Fruit fly (Drosophila melanogaster) whole organism, embryonic: ENCODE measurements around the gene mio.

Source experiments
- Atf-2 ChIP-seq: fragments of 200-800 bp; sonication (Bioruptor generic); optimal IDR thresholded peaks from 2 replicates; lab custom pipeline; 2016; ENCODE audit warnings: missing biosample characterization, missing genetic modification characterization
- CG11456 ChIP-seq: fragments of 200-800 bp; sonication (Bioruptor generic); IDR thresholded peaks from 3 replicates; pipeline ENCODE4 v1.3.6; 2022; ENCODE audit warnings: missing biosample characterization, missing genetic modification characterization
- CG14667 ChIP-seq: fragments of 200-800 bp; sonication (Bioruptor generic); IDR thresholded peaks from 2 replicates; pipeline ENCODE4 v1.3.6; 2022; ENCODE audit warnings: missing biosample characterization, missing genetic modification characterization
- CG14860 ChIP-seq: fragments of 200-800 bp; sonication (Bioruptor generic); IDR thresholded peaks from 3 replicates; pipeline ENCODE4 v1.3.6; 2022; ENCODE audit warnings: missing biosample characterization, missing genetic modification characterization; ENCODE audit not compliant: partially characterized antibody
- CG15514 ChIP-seq: fragments of 200-800 bp; sonication (Bioruptor generic); optimal IDR thresholded peaks from 3 replicates; lab custom pipeline; 2017; ENCODE audit warnings: missing biosample characterization, missing genetic modification characterization, mild to moderate bottlenecking, moderate library complexity, missing genetic modification reagents
- CG1603 ChIP-seq: fragments of 200-800 bp; sonication (Bioruptor generic); optimal IDR thresholded peaks from 2 replicates; lab custom pipeline; 2019; ENCODE audit warnings: missing biosample characterization, mild to moderate bottlenecking, missing genetic modification characterization, moderate library complexity
- CG2678 ChIP-seq: fragments of 200-800 bp; sonication (Bioruptor generic); optimal IDR thresholded peaks from 3 replicates; lab custom pipeline; 2019; ENCODE audit warnings: missing biosample characterization, mild to moderate bottlenecking, missing genetic modification characterization, moderate library complexity
- CG3281 ChIP-seq: fragments of 200-800 bp; sonication (Bioruptor generic); optimal IDR thresholded peaks from 3 replicates; lab custom pipeline; 2017; ENCODE audit warnings: missing biosample characterization, mild to moderate bottlenecking, missing genetic modification characterization
- CG3407 ChIP-seq: fragments of 200-800 bp; sonication (Bioruptor generic); optimal IDR thresholded peaks from 2 replicates; lab custom pipeline; 2018; ENCODE audit warnings: missing biosample characterization, mild to moderate bottlenecking, missing genetic modification characterization
- CG34376 ChIP-seq: fragments of 200-800 bp; sonication (Bioruptor generic); optimal IDR thresholded peaks from 2 replicates; lab custom pipeline; 2018; ENCODE audit warnings: missing biosample characterization, mild to moderate bottlenecking, missing genetic modification characterization
- CG6272 ChIP-seq: fragments of 200-800 bp; sonication (Bioruptor generic); IDR thresholded peaks from 2 replicates; pipeline ENCODE4 v1.3.6; 2022; ENCODE audit warnings: missing biosample characterization, missing genetic modification characterization
- CG6683 ChIP-seq: fragments of 200-800 bp; sonication (Bioruptor generic); optimal IDR thresholded peaks from 2 replicates; lab custom pipeline; 2017; ENCODE audit warnings: missing biosample characterization, mild to moderate bottlenecking, missing genetic modification characterization, missing genetic modification reagents
- Drgx ChIP-seq: fragments of 200-800 bp; sonication (Bioruptor generic); IDR thresholded peaks from 2 replicates; pipeline ENCODE4 v1.3.6; 2022; ENCODE audit warnings: missing biosample characterization, missing genetic modification characterization
- HmgZ ChIP-seq: fragments of 200-800 bp; sonication (Bioruptor generic); optimal IDR thresholded peaks from 2 replicates; lab custom pipeline; 2018; ENCODE audit warnings: missing biosample characterization, mild to moderate bottlenecking, missing genetic modification characterization
- Jarid2 ChIP-seq: fragments of 200-800 bp; sonication (Bioruptor generic); optimal IDR thresholded peaks from 3 replicates; lab custom pipeline; 2017; ENCODE audit warnings: mild to moderate bottlenecking, missing biosample characterization, missing genetic modification reagents, missing genetic modification characterization
- Kr ChIP-seq: fragments of 200-800 bp; sonication (Bioruptor generic); optimal IDR thresholded peaks from 2 replicates; lab custom pipeline; 2017; ENCODE audit warnings: missing biosample characterization, mild to moderate bottlenecking, missing genetic modification characterization
- MBD-R2 ChIP-seq: fragments of 200-800 bp; sonication (Bioruptor generic); IDR thresholded peaks from 2 replicates; pipeline ENCODE4 v1.3.6; 2022; ENCODE audit warnings: missing biosample characterization, missing genetic modification characterization
- Mad ChIP-seq: fragments of 200-800 bp; sonication (Bioruptor generic); optimal IDR thresholded peaks from 2 replicates; lab custom pipeline; 2016; ENCODE audit warnings: missing biosample characterization, missing genetic modification characterization
- Sox100B ChIP-seq: fragments of 200-800 bp; sonication (Bioruptor generic); optimal IDR thresholded peaks from 3 replicates; lab custom pipeline; 2018; ENCODE audit warnings: missing biosample characterization, mild to moderate bottlenecking, missing genetic modification characterization
- Stat92E ChIP-seq, 3 experiments: fragments of >200 bp in 2 of 3; fragments of 200-800 bp in 1 of 3; sonication (Bioruptor generic) in 1 of 3; optimal IDR thresholded peaks; 2 replicates each; lab custom pipeline; 2017 to 2019; ENCODE audit warnings: missing biosample characterization in 3 of 3, missing genetic modification characterization in 3 of 3, mild to moderate bottlenecking in 1 of 3, moderate library complexity in 1 of 3
- az2 ChIP-seq: fragments of 200-800 bp; sonication (Bioruptor generic); optimal IDR thresholded peaks from 3 replicates; lab custom pipeline; 2016; ENCODE audit warnings: missing biosample characterization, missing genetic modification characterization
- bab2 ChIP-seq: fragments of 200-800 bp; sonication (Bioruptor generic); optimal IDR thresholded peaks from 2 replicates; lab custom pipeline; 2016; ENCODE audit warnings: missing biosample characterization, missing genetic modification characterization
- br ChIP-seq: fragments of >200 bp; optimal IDR thresholded peaks from 2 replicates; lab custom pipeline; 2017
- bsh ChIP-seq, 2 experiments: fragments of 200-800 bp; sonication (Bioruptor generic); optimal IDR thresholded peaks; 2 replicates each; lab custom pipeline; 2017 to 2018; ENCODE audit warnings: mild to moderate bottlenecking in 2 of 2, missing biosample characterization in 2 of 2, missing genetic modification characterization in 2 of 2, moderate library complexity in 1 of 2
- cato ChIP-seq: fragments of 200-800 bp; sonication (Bioruptor generic); optimal IDR thresholded peaks from 2 replicates; lab custom pipeline; 2016; ENCODE audit warnings: missing biosample characterization, missing genetic modification characterization, borderline replicate concordance
- crc ChIP-seq: fragments of 200-800 bp; sonication (Bioruptor generic); optimal IDR thresholded peaks from 2 replicates; lab custom pipeline; 2016; ENCODE audit warnings: missing biosample characterization, missing genetic modification characterization
- dan ChIP-seq: fragments of 200-800 bp; sonication (Bioruptor generic); IDR thresholded peaks from 2 replicates; pipeline ENCODE4 v1.3.6; 2022; ENCODE audit warnings: missing biosample characterization, missing genetic modification characterization
- dpn ChIP-seq, 2 experiments: fragments of 200-800 bp; sonication (Bioruptor generic); optimal IDR thresholded peaks; 3 replicates each; lab custom pipeline; 2016; ENCODE audit warnings: missing biosample characterization in 2 of 2, missing genetic modification characterization in 2 of 2
- fru ChIP-seq: fragments of >200 bp; optimal IDR thresholded peaks from 2 replicates; lab custom pipeline; 2017
- gcm ChIP-seq: fragments of 200-800 bp; sonication (Bioruptor generic); optimal IDR thresholded peaks from 2 replicates; lab custom pipeline; 2019; ENCODE audit warnings: missing biosample characterization, mild to moderate bottlenecking, missing genetic modification characterization, moderate library complexity
- grn ChIP-seq: fragments of 200-800 bp; sonication (Bioruptor generic); optimal IDR thresholded peaks from 3 replicates; lab custom pipeline; 2017; ENCODE audit warnings: missing biosample characterization, missing genetic modification characterization
- hth ChIP-seq: fragments of >200 bp; optimal IDR thresholded peaks from 2 replicates; lab custom pipeline; 2017; ENCODE audit warnings: inconsistent platforms
- ind ChIP-seq: fragments of 200-800 bp; sonication (Bioruptor generic); optimal IDR thresholded peaks from 3 replicates; lab custom pipeline; 2016; ENCODE audit warnings: missing biosample characterization, missing genetic modification characterization
- kah ChIP-seq: fragments of 200-800 bp; sonication (Bioruptor generic); optimal IDR thresholded peaks from 2 replicates; lab custom pipeline; 2018; ENCODE audit warnings: missing biosample characterization, mild to moderate bottlenecking, missing genetic modification characterization
- mirr ChIP-seq: fragments of 200-800 bp; sonication (Bioruptor generic); optimal IDR thresholded peaks from 3 replicates; lab custom pipeline; 2018; ENCODE audit warnings: missing biosample characterization, mild to moderate bottlenecking, missing genetic modification characterization
- mld ChIP-seq: fragments of 200-800 bp; sonication (Bioruptor generic); IDR thresholded peaks from 3 replicates; pipeline ENCODE4 v1.3.6; 2022; ENCODE audit warnings: missing biosample characterization, missing genetic modification characterization; ENCODE audit not compliant: partially characterized antibody
- nerfin-1 ChIP-seq: fragments of 200-800 bp; sonication (Bioruptor generic); optimal IDR thresholded peaks from 3 replicates; lab custom pipeline; 2019; ENCODE audit warnings: missing biosample characterization, mild to moderate bottlenecking, missing genetic modification characterization, moderate library complexity
- ro ChIP-seq: fragments of 200-800 bp; sonication (Bioruptor generic); IDR thresholded peaks from 2 replicates; pipeline ENCODE4 v1.3.6; 2022; ENCODE audit warnings: missing biosample characterization, missing genetic modification characterization
- sc ChIP-seq, 3 experiments: fragments of >200 bp in 2 of 3; fragments of 200-800 bp in 1 of 3; sonication (Bioruptor generic) in 1 of 3; optimal IDR thresholded peaks; 2 replicates in 2 of 3; 3 replicates in 1 of 3; lab custom pipeline; 2017; ENCODE audit warnings: mild to moderate bottlenecking in 1 of 3, missing biosample characterization in 1 of 3, missing genetic modification characterization in 1 of 3, missing genetic modification reagents in 1 of 3
- scrt ChIP-seq: fragments of 200-800 bp; sonication (Bioruptor generic); optimal IDR thresholded peaks from 2 replicates; lab custom pipeline; 2018; ENCODE audit warnings: missing biosample characterization, mild to moderate bottlenecking, missing genetic modification characterization, moderate library complexity
- sens-2 ChIP-seq: fragments of 200-800 bp; sonication (Bioruptor generic); IDR thresholded peaks from 2 replicates; pipeline ENCODE4 v1.3.6; 2022; ENCODE audit warnings: missing biosample characterization, missing genetic modification characterization
- so ChIP-seq: fragments of 200-800 bp; sonication (Bioruptor generic); IDR thresholded peaks from 3 replicates; pipeline ENCODE4 v1.3.6; 2022; ENCODE audit warnings: missing biosample characterization, missing genetic modification characterization
- sug ChIP-seq: fragments of 200-800 bp; optimal IDR thresholded peaks from 2 replicates; lab custom pipeline; 2019; ENCODE audit warnings: missing biosample characterization, mild to moderate bottlenecking, missing genetic modification characterization, moderate library complexity
- tll ChIP-seq, 2 experiments: fragments of 200-800 bp in 1 of 2; fragments of >200 bp in 1 of 2; sonication (Bioruptor generic) in 1 of 2; optimal IDR thresholded peaks; 2 replicates each; lab custom pipeline; 2017 to 2019; ENCODE audit warnings: missing biosample characterization in 2 of 2, missing genetic modification characterization in 2 of 2, mild to moderate bottlenecking in 1 of 2, moderate library complexity in 1 of 2
- twi ChIP-seq: fragments of 200-800 bp; optimal IDR thresholded peaks from 2 replicates; lab custom pipeline; 2019; ENCODE audit warnings: missing biosample characterization, mild to moderate bottlenecking, missing genetic modification characterization, moderate library complexity
- unc-4 ChIP-seq: fragments of 200-800 bp; sonication (Bioruptor generic); IDR thresholded peaks from 2 replicates; pipeline ENCODE4 v1.3.6; 2022; ENCODE audit warnings: missing biosample characterization, missing genetic modification characterization; ENCODE audit not compliant: partially characterized antibody
- unpg ChIP-seq: fragments of 200-800 bp; sonication (Bioruptor generic); optimal IDR thresholded peaks from 3 replicates; lab custom pipeline; 2018; ENCODE audit warnings: missing biosample characterization, mild to moderate bottlenecking, missing genetic modification characterization, moderate library complexity
- wor ChIP-seq: fragments of 200-800 bp; sonication (Bioruptor generic); IDR thresholded peaks from 2 replicates; pipeline ENCODE4 v1.3.6; 2022; ENCODE audit warnings: missing biosample characterization, missing genetic modification characterization
- zf30C ChIP-seq: fragments of 200-800 bp; sonication (Bioruptor generic); optimal IDR thresholded peaks from 3 replicates; lab custom pipeline; 2018; ENCODE audit warnings: missing biosample characterization, mild to moderate bottlenecking, missing genetic modification characterization

Gene mio

dm6 chr2L:2168184-2168893 is 48.8 kb upstream of the mio start (continued):
- TF ChIP-seq grn (GFP tag; lab: Kevin White, UChicago) (peak; percentile 65), cato (GFP tag; lab: Kevin White, UChicago) (no peak), so (peak; percentile 31; the same call in 1 of the 3 replicates), CG3407 (GFP tag; lab: Kevin White, UChicago) (peak; percentile 20), MBD-R2 (GFP tag; lab: Robert Waterston, UW) (no peak), unc-4 (GFP tag; lab: Robert Waterston, UW) (no peak), Mad (no peak), HmgZ (tag; lab: Kevin White, UChicago) (peak; percentile 24), unpg (peak; percentile 33), Atf-2 (GFP tag; lab: Kevin White, UChicago) (no peak), ro (GFP tag; lab: Robert Waterston, UW) (no peak), mld (no peak), nerfin-1 (peak; percentile 10), Sox100B (peak; percentile 20), CG11456 (GFP tag; lab: Robert Waterston, UW) (no peak), CG6272 (GFP tag; lab: Robert Waterston, UW) (no peak), br (lab: Kevin White, UChicago) (no peak), CG2678 (tag; lab: Kevin White, UChicago) (peak; percentile 67), sens-2 (GFP tag; lab: Robert Waterston, UW) (0 out of 2 replicates have a peak, but pooled peaks have one; percentile 26), gcm (peak; percentile 45), CG15514 (peak; percentile 13), scrt (GFP tag; lab: Kevin White, UChicago) (peak; percentile 48), twi (tag; lab: Kevin White, UChicago) (no peak), dpn (GFP tag; optimal IDR thresholded peaks at IDR 0.05; lab: Kevin White, UChicago) (no peak), ind (GFP tag; lab: Kevin White, UChicago) (no peak), zf30C (GFP tag; lab: Kevin White, UChicago) (no peak), dan (no peak), wor (GFP tag; lab: Robert Waterston, UW) (no peak), mirr (GFP tag; lab: Kevin White, UChicago) (peak; percentile 92), CG3281 (GFP tag; lab: Kevin White, UChicago) (peak; percentile 54), CG14667 (GFP tag; lab: Robert Waterston, UW) (no peak), Stat92E (GFP tag; optimal IDR thresholded peaks at IDR 0.05; lab: Kevin White, UChicago) (no peak), az2 (GFP tag; lab: Kevin White, UChicago) (no peak), sc (optimal IDR thresholded peaks at IDR 0.05; lab: Kevin White, UChicago) (no peak), sc (GFP tag; optimal IDR thresholded peaks at IDR 0.05; lab: Kevin White, UChicago) (no peak), hth (lab: Kevin White, UChicago) (no peak), Jarid2 (peak; percentile 4), fru (no peak), sug (tag; lab: Kevin White, UChicago) (peak; percentile 55), Drgx (GFP tag; lab: Robert Waterston, UW) (peak; percentile 81), CG14860 (GFP tag; lab: Robert Waterston, UW) (no peak), CG6683 (GFP tag; lab: Kevin White, UChicago) (no peak), Kr (GFP tag; lab: Kevin White, UChicago) (peak; percentile 40), CG1603 (peak; percentile 38), kah (GFP tag; lab: Kevin White, UChicago) (peak; percentile 48), bsh (GFP tag; optimal IDR thresholded peaks at IDR 0.05; lab: Kevin White, UChicago) (peak in 1 of 2 experiments; percentile 61), bab2 (GFP tag; lab: Kevin White, UChicago) (no peak), CG34376 (GFP tag; lab: Kevin White, UChicago) (peak; percentile 40), tll (GFP tag; optimal IDR thresholded peaks at IDR 0.05; lab: Kevin White, UChicago) (no peak), crc (no peak)
